Worm (Caenorhabditis elegans): ENCODE results near the gene T11F9.21.

T11F9.21 gene

DNA sequence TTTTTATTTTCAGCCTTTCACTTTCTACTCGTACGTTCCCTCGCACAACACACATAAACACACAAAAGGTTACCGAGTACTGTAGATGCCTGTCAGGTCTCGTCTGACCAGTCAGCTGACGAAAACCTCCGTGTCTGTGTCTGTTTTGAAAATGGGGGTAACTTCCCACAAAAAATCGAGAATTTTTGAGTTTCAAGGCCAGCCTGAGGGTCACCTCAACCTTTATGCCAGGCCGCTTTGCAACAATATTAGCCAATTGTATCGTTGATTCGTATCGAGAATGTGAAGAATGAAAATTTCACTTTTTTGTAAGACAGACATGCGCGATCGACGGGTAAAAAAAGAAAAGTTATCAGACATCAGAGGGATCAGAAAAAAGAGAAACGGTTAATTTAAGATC is 38.5 kb downstream of the T11F9.21 start:
- no peak for TF ChIP-seq pag-3 (tag; optimal IDR thresholded peaks at IDR 0.05; ENCODE audit: borderline replicate concordance)
- TF ChIP-seq ref-2 (tag; optimal IDR thresholded peaks at IDR 0.05) = no peak
- TF ChIP-seq hlh-8 (tag; optimal IDR thresholded peaks at IDR 0.05) = no peak
- no peak for TF ChIP-seq mec-3 (tag; optimal IDR thresholded peaks at IDR 0.05; ENCODE audit: borderline replicate concordance)
- no peak for TF ChIP-seq nhr-11 (tag; optimal IDR thresholded peaks at IDR 0.05)
- TF ChIP-seq unc-55 (GFP tag; optimal IDR thresholded peaks at IDR 0.05) = no peak
- TF ChIP-seq ceh-18 (tag; optimal IDR thresholded peaks at IDR 0.05) = no peak
- no peak for TF ChIP-seq odd-2 (tag; optimal IDR thresholded peaks at IDR 0.05)
- TF ChIP-seq unc-86 (tag; optimal IDR thresholded peaks at IDR 0.05) = no peak
- TF ChIP-seq ceh-45 (GFP tag; IDR thresholded peaks at IDR 0.05) = no peak

ce11 chrV:11531831-11532534 is 39.4 kb downstream of the T11F9.21 start:
- TF ChIP-seq syd-9 (tag; optimal IDR thresholded peaks at IDR 0.05) = no peak
- no peak for TF ChIP-seq madf-2 (tag; optimal IDR thresholded peaks at IDR 0.05)
- peak; percentile 96 for TF ChIP-seq ceh-18 (tag; optimal IDR thresholded peaks at IDR 0.05)
- TF ChIP-seq sdc-2 (tag; optimal IDR thresholded peaks at IDR 0.05) = peak; percentile 30
- peak; percentile 32 for TF ChIP-seq hlh-30 (tag; optimal IDR thresholded peaks at IDR 0.05; ENCODE audit: insufficient read depth)
- peak; percentile 18 for TF ChIP-seq T23F11.4 (GFP tag; optimal IDR thresholded peaks at IDR 0.05)
- peak; percentile 4 for TF ChIP-seq pqm-1 (tag; optimal IDR thresholded peaks at IDR 0.05)
- TF ChIP-seq ztf-16 (tag; optimal IDR thresholded peaks at IDR 0.05) = peak; percentile 30
- peak; percentile 92 for TF ChIP-seq hlh-8 (tag; optimal IDR thresholded peaks at IDR 0.05)
- peak; percentile 44 for TF ChIP-seq ceh-31 (tag; optimal IDR thresholded peaks at IDR 0.05)
- TF ChIP-seq elt-2 (tag; optimal IDR thresholded peaks at IDR 0.05) = no peak
- peak; percentile 6 for TF ChIP-seq F13H6.1 (tag; optimal IDR thresholded peaks at IDR 0.05)
- TF ChIP-seq unc-86 (tag; optimal IDR thresholded peaks at IDR 0.05) = no peak
- TF ChIP-seq unc-55 (GFP tag; optimal IDR thresholded peaks at IDR 0.05) = peak; percentile 29
- TF ChIP-seq elt-4 (tag; optimal IDR thresholded peaks at IDR 0.05) = no peak
- TF ChIP-seq ceh-48 (tag; optimal IDR thresholded peaks at IDR 0.05) = no peak
- peak; percentile 55 for TF ChIP-seq tbx-2 (tag; optimal IDR thresholded peaks at IDR 0.05)
- TF ChIP-seq C08G9.2 (tag; optimal IDR thresholded peaks at IDR 0.05) = peak; percentile 22
- peak; percentile 55 for TF ChIP-seq rnt-1 (tag; optimal IDR thresholded peaks at IDR 0.05)
- TF ChIP-seq ets-4 (tag; optimal IDR thresholded peaks at IDR 0.05) = peak; percentile 33
- no peak for TF ChIP-seq ceh-9 (tag; optimal IDR thresholded peaks at IDR 0.05)

- no peak for TF ChIP-seq fkh-6 (tag; optimal IDR thresholded peaks at IDR 0.05)
- no peak for TF ChIP-seq K09A11.1 (tag; optimal IDR thresholded peaks at IDR 0.05; ENCODE audit: insufficient read depth)
- no peak for TF ChIP-seq ceh-31 (tag; optimal IDR thresholded peaks at IDR 0.05)
- TF ChIP-seq rnt-1 (tag; optimal IDR thresholded peaks at IDR 0.05) = no peak
- no peak for TF ChIP-seq pha-2 (tag; optimal IDR thresholded peaks at IDR 0.05)
- no peak for TF ChIP-seq F13H6.1 (tag; optimal IDR thresholded peaks at IDR 0.05)
- no peak for TF ChIP-seq ets-4 (tag; optimal IDR thresholded peaks at IDR 0.05)
- no peak for TF ChIP-seq hlh-6 (tag; optimal IDR thresholded peaks at IDR 0.05)
- no peak for TF ChIP-seq ceh-19 (GFP tag; optimal IDR thresholded peaks at IDR 0.05)
- no peak for TF ChIP-seq lin-11 (tag; optimal IDR thresholded peaks at IDR 0.05)
- no peak for TF ChIP-seq odd-2 (tag; optimal IDR thresholded peaks at IDR 0.05)
- no peak for TF ChIP-seq nhr-232 (tag; optimal IDR thresholded peaks at IDR 0.05)
- TF ChIP-seq pha-4 (tag; optimal IDR thresholded peaks at IDR 0.05) = no peak
- TF ChIP-seq ama-1 (optimal IDR thresholded peaks at IDR 0.05) = no peak
- no peak for TF ChIP-seq ceh-45 (GFP tag; IDR thresholded peaks at IDR 0.05)
- no peak for TF ChIP-seq K02D7.2 (tag; optimal IDR thresholded peaks at IDR 0.05)
Measured at ce11 chrV:11532535-11532853, 39.9 kb downstream of the T11F9.21 start.

DNA sequence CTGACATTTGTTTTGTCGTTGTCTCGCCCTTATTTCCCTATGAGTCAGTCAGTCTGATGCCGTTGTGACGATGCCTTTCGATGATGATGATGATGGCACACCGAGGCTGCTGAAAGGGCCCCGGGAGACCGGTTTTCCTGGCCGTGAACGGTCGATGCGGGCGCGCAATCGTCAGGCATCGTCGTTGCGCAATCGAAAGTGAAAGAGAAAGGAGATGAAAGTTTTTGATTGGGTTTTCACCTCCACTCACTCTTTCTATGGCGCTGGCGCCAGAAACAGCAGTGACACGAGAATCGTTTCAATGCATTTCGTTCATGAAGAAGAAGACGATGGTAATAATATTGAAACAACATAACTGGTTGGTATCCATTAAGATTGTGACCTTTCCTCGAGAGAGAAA is 40.4 kb downstream of the T11F9.21 start:
- no peak for TF ChIP-seq rnt-1 (tag; optimal IDR thresholded peaks at IDR 0.05)
- no peak for TF ChIP-seq C38D4.7 (GFP tag; optimal IDR thresholded peaks at IDR 0.05)
- TF ChIP-seq sdc-2 (tag; optimal IDR thresholded peaks at IDR 0.05) = no peak
- no peak for TF ChIP-seq hlh-6 (tag; optimal IDR thresholded peaks at IDR 0.05)
- TF ChIP-seq fax-1 (tag; optimal IDR thresholded peaks at IDR 0.05) = no peak
- no peak for TF ChIP-seq eyg-1 (tag; optimal IDR thresholded peaks at IDR 0.05)
- TF ChIP-seq dve-1 (tag; optimal IDR thresholded peaks at IDR 0.05) = no peak
- TF ChIP-seq pax-1 (tag; optimal IDR thresholded peaks at IDR 0.05) = no peak
- TF ChIP-seq ama-1 (optimal IDR thresholded peaks at IDR 0.05) = no peak
- TF ChIP-seq odd-2 (tag; optimal IDR thresholded peaks at IDR 0.05) = no peak
